Worm (Caenorhabditis elegans): Measurements from ENCODE around the gene nos-2.

- TF ChIP-seq lsy-2 (tag; optimal IDR thresholded peaks at IDR 0.05) (no peak), sox-4 (tag; optimal IDR thresholded peaks at IDR 0.05) (no peak), elt-3 (tag; optimal IDR thresholded peaks at IDR 0.05) (no peak), nhr-12 (tag; optimal IDR thresholded peaks at IDR 0.05) (no peak), ztf-11 (tag; optimal IDR thresholded peaks at IDR 0.05) (no peak), nhr-19 (GFP tag; conservative IDR thresholded peaks at IDR 0.05) (no peak), egl-27 (tag; optimal IDR thresholded peaks at IDR 0.05) (no peak), mab-9 (GFP tag; IDR thresholded peaks at IDR 0.05) (no peak), mdl-1 (tag; optimal IDR thresholded peaks at IDR 0.05) (no peak)
Observed at ce11 chrII:7102288-7102687, 36.9 kb downstream of the nos-2 start.

All from whole organism, L1 larva.